Fruit fly (Drosophila melanogaster) whole organism, pupa: ENCODE results near the gene CG32270.

Source experiments
- CG10348 ChIP-seq: fragments of 200-800 bp; sonication (Bioruptor generic); IDR thresholded peaks from 2 replicates; pipeline ENCODE4 v1.3.6; 2022; ENCODE audit warnings: missing biosample characterization, missing genetic modification characterization
- CG13204 ChIP-seq: fragments of 200-800 bp; sonication (Bioruptor generic); optimal IDR thresholded peaks from 2 replicates; lab custom pipeline; 2018; ENCODE audit warnings: missing biosample characterization, mild to moderate bottlenecking, missing genetic modification characterization, moderate library complexity
- CG15710 ChIP-seq: fragments of 200-800 bp; sonication (Bioruptor generic); optimal IDR thresholded peaks from 2 replicates; lab custom pipeline; 2018; ENCODE audit warnings: missing biosample characterization, mild to moderate bottlenecking, missing genetic modification characterization, moderate library complexity
- CG17806 ChIP-seq: fragments of 200-800 bp; sonication (Bioruptor generic); optimal IDR thresholded peaks from 2 replicates; lab custom pipeline; 2018; ENCODE audit warnings: missing biosample characterization, mild to moderate bottlenecking, missing genetic modification characterization, moderate library complexity
- CG8159 ChIP-seq: fragments of 200-800 bp; sonication (Bioruptor generic); optimal IDR thresholded peaks from 3 replicates; lab custom pipeline; 2018; ENCODE audit warnings: missing biosample characterization, mild to moderate bottlenecking, missing genetic modification characterization, moderate library complexity
- CG9948 ChIP-seq: fragments of 200-800 bp; sonication (Bioruptor generic); optimal IDR thresholded peaks from 2 replicates; lab custom pipeline; 2018; ENCODE audit warnings: missing biosample characterization, mild to moderate bottlenecking, missing genetic modification characterization, moderate library complexity
- D1 ChIP-seq: fragments of 200-800 bp; sonication (Bioruptor generic); optimal IDR thresholded peaks from 2 replicates; lab custom pipeline; 2018; ENCODE audit warnings: missing biosample characterization, mild to moderate bottlenecking, missing genetic modification characterization, moderate library complexity
- EcR ChIP-seq: fragments of 200-800 bp; sonication (Bioruptor generic); optimal IDR thresholded peaks from 3 replicates; lab custom pipeline; 2019; ENCODE audit warnings: missing biosample characterization, missing genetic modification characterization, mild to moderate bottlenecking, moderate library complexity, missing genetic modification reagents
- Ets98B ChIP-seq: fragments of 200-800 bp; sonication (Bioruptor generic); IDR thresholded peaks from 2 replicates; pipeline ENCODE4 v1.3.6; 2022; ENCODE audit warnings: missing biosample characterization, missing genetic modification characterization
- Pif1A ChIP-seq: fragments of 200-800 bp; sonication (Bioruptor generic); optimal IDR thresholded peaks from 3 replicates; lab custom pipeline; 2016; ENCODE audit warnings: missing biosample characterization, missing genetic modification characterization
- Pif1B ChIP-seq: fragments of 200-800 bp; sonication (Bioruptor generic); optimal IDR thresholded peaks from 3 replicates; lab custom pipeline; 2016; ENCODE audit warnings: missing biosample characterization, missing genetic modification characterization
- fd96Ca ChIP-seq: fragments of 200-800 bp; sonication (Bioruptor generic); IDR thresholded peaks from 3 replicates; pipeline ENCODE4 v1.3.6; 2022; ENCODE audit warnings: missing biosample characterization, missing genetic modification characterization

CG32270 gene

dm6 chr3L:3157651-3158050 is 51.1 kb downstream of the CG32270 start:
- no peak for TF ChIP-seq CG8159 (tag; lab: Kevin White, UChicago)
- no peak for TF ChIP-seq CG15710 (tag; lab: Kevin White, UChicago)
- no peak for TF ChIP-seq Ets98B (GFP tag; lab: Robert Waterston, UW)
- no peak for TF ChIP-seq Pif1A (GFP tag; lab: Kevin White, UChicago)
- TF ChIP-seq CG17806 (tag; lab: Kevin White, UChicago) = no peak
- TF ChIP-seq EcR = no peak
- TF ChIP-seq Pif1B (GFP tag; lab: Kevin White, UChicago) = no peak
- TF ChIP-seq CG13204 (GFP tag; lab: Kevin White, UChicago) = no peak
- TF ChIP-seq D1 (tag; lab: Kevin White, UChicago) = no peak
- no peak for TF ChIP-seq CG10348 (GFP tag; lab: Robert Waterston, UW)
- TF ChIP-seq fd96Ca (GFP tag; lab: Robert Waterston, UW) = no peak
- no peak for TF ChIP-seq CG9948 (tag; lab: Kevin White, UChicago)
